Fruit fly (Drosophila melanogaster) whole organism, adult: ENCODE results near the gene msi.

ENCODE experiments used
- CG11617 ChIP-seq: fragments of 200-800 bp; sonication (Bioruptor generic); optimal IDR thresholded peaks from 2 replicates; lab custom pipeline; 2017; ENCODE audit warnings: mild to moderate bottlenecking, missing biosample characterization, missing genetic modification reagents, missing genetic modification characterization
- CG1620 ChIP-seq: fragments of 200-800 bp; sonication (Bioruptor generic); optimal IDR thresholded peaks from 2 replicates; lab custom pipeline; 2016; ENCODE audit warnings: missing biosample characterization, missing genetic modification characterization
- CG5204 ChIP-seq: fragments of 200-800 bp; sonication (Bioruptor generic); optimal IDR thresholded peaks from 2 replicates; lab custom pipeline; 2016; ENCODE audit warnings: missing biosample characterization, missing genetic modification characterization
- CG7045 ChIP-seq: fragments of 200-800 bp; sonication (Bioruptor generic); optimal IDR thresholded peaks from 2 replicates; lab custom pipeline; 2017; ENCODE audit warnings: missing biosample characterization, mild to moderate bottlenecking, missing genetic modification characterization
- CG7101 ChIP-seq: fragments of 200-800 bp; sonication (Bioruptor generic); optimal IDR thresholded peaks from 2 replicates; lab custom pipeline; 2018; ENCODE audit warnings: missing biosample characterization, mild to moderate bottlenecking, missing genetic modification characterization, moderate library complexity
- Clk ChIP-seq: fragments of 200-800 bp; sonication (Bioruptor generic); optimal IDR thresholded peaks from 2 replicates; lab custom pipeline; 2017; ENCODE audit warnings: missing biosample characterization, missing genetic modification characterization
- Hr96 ChIP-seq: fragments of 200-800 bp; sonication (Bioruptor generic); optimal IDR thresholded peaks from 2 replicates; lab custom pipeline; 2016; ENCODE audit warnings: missing biosample characterization, missing genetic modification characterization
- Mnt ChIP-seq: fragments of 200-800 bp; sonication (Bioruptor generic); optimal IDR thresholded peaks from 2 replicates; lab custom pipeline; 2016; ENCODE audit warnings: missing biosample characterization, mild to moderate bottlenecking, missing genetic modification characterization
- cic ChIP-seq: fragments of 200-800 bp; sonication (Bioruptor generic); optimal IDR thresholded peaks from 2 replicates; lab custom pipeline; 2017; ENCODE audit warnings: missing biosample characterization, mild to moderate bottlenecking, missing genetic modification characterization, moderate library complexity
- cnc ChIP-seq, 2 experiments: fragments of >200 bp; optimal IDR thresholded peaks; 2 replicates each; lab custom pipeline; 2017
- kay ChIP-seq: fragments of 200-800 bp; sonication (Bioruptor generic); peaks from one replicate; lab custom pipeline; 2016; ENCODE audit warnings: missing biosample characterization, missing genetic modification characterization, borderline replicate concordance
- pad ChIP-seq: fragments of 200-800 bp; sonication (Bioruptor generic); optimal IDR thresholded peaks from 3 replicates; lab custom pipeline; 2017; ENCODE audit warnings: missing biosample characterization, missing genetic modification characterization, mild to moderate bottlenecking, moderate library complexity, missing genetic modification reagents
- tj ChIP-seq: fragments of 200-800 bp; sonication (Bioruptor generic); optimal IDR thresholded peaks from 3 replicates; lab custom pipeline; 2017; ENCODE audit warnings: missing biosample characterization, mild to moderate bottlenecking, missing genetic modification characterization, moderate library complexity
- toe ChIP-seq: fragments of 200-800 bp; sonication (Bioruptor generic); optimal IDR thresholded peaks from 2 replicates; lab custom pipeline; 2016; ENCODE audit warnings: missing biosample characterization, missing genetic modification characterization

- no peak for TF ChIP-seq kay (GFP tag; lab: Kevin White, UChicago)
- TF ChIP-seq Clk (GFP tag; lab: Kevin White, UChicago) = no peak
- no peak for TF ChIP-seq CG11617 (GFP tag; lab: Kevin White, UChicago)
- TF ChIP-seq tj (GFP tag; lab: Kevin White, UChicago) = no peak
- no peak for TF ChIP-seq CG7045 (GFP tag; lab: Kevin White, UChicago)
- TF ChIP-seq pad = no peak
- TF ChIP-seq Mnt = no peak
- no peak for TF ChIP-seq Hr96 (GFP tag; lab: Kevin White, UChicago)
- no peak for TF ChIP-seq CG1620
- no peak for TF ChIP-seq toe
- no peak for TF ChIP-seq cic
- no peak for TF ChIP-seq cnc (optimal IDR thresholded peaks at IDR 0.05; lab: Kevin White, UChicago)
- TF ChIP-seq CG7101 (tag; lab: Kevin White, UChicago) = no peak
- TF ChIP-seq CG5204 (GFP tag; lab: Kevin White, UChicago) = no peak
Observed at dm6 chr3R:25555365-25556106, 39.6 kb downstream of the msi start.
